Worm (Caenorhabditis elegans) whole organism, late embryonic: ENCODE data around the gene atg-3.

Source experiments
- C08G9.2 ChIP-seq: sonication (generic microtip); optimal IDR thresholded peaks from 2 replicates; lab custom pipeline; 2016; ENCODE audit warnings: mild to moderate bottlenecking, missing genetic modification characterization, moderate library complexity, missing compliant biosample characterization
- K02D7.2 ChIP-seq: sonication (generic microtip); optimal IDR thresholded peaks from 2 replicates; lab custom pipeline; 2017; ENCODE audit warnings: mild to moderate bottlenecking, missing genetic modification characterization, missing compliant biosample characterization
- K09A11.1 ChIP-seq: sonication (generic microtip); optimal IDR thresholded peaks from 2 replicates; lab custom pipeline; 2017; ENCODE audit warnings: antibody characterized with exemption, mild to moderate bottlenecking, missing genetic modification characterization, missing compliant biosample characterization; ENCODE audit not compliant: insufficient read depth
- T23F11.4 ChIP-seq: fragments of 200-800 bp; sonication (Bioruptor generic); optimal IDR thresholded peaks from 2 replicates; lab custom pipeline; 2018; ENCODE audit warnings: mild to moderate bottlenecking, missing genetic modification characterization, missing compliant biosample characterization
- Y22D7AL.16 ChIP-seq: sonication (generic microtip); optimal IDR thresholded peaks from 2 replicates; lab custom pipeline; 2016; ENCODE audit warnings: missing genetic modification characterization, missing compliant biosample characterization
- ama-1 ChIP-seq: fragments of 150-350 bp; optimal IDR thresholded peaks from 2 replicates; lab custom pipeline; 2014
- ceh-14 ChIP-seq: sonication (generic microtip); optimal IDR thresholded peaks from 2 replicates; lab custom pipeline; 2016; ENCODE audit warnings: missing genotype, missing genetic modification characterization, missing compliant biosample characterization
- ceh-18 ChIP-seq: sonication (generic microtip); optimal IDR thresholded peaks from 2 replicates; lab custom pipeline; 2016; ENCODE audit warnings: missing genetic modification characterization, missing compliant biosample characterization
- ceh-19 ChIP-seq: fragments of 200-800 bp; sonication (Bioruptor generic); optimal IDR thresholded peaks from 2 replicates; lab custom pipeline; 2018; ENCODE audit warnings: mild to moderate bottlenecking, missing genetic modification characterization, missing compliant biosample characterization
- ceh-2 ChIP-seq: sonication (generic microtip); optimal IDR thresholded peaks from 2 replicates; lab custom pipeline; 2016; ENCODE audit warnings: missing genotype, missing genetic modification characterization, missing compliant biosample characterization
- ceh-24 ChIP-seq: sonication (generic microtip); optimal IDR thresholded peaks from 2 replicates; lab custom pipeline; 2016; ENCODE audit warnings: mild to moderate bottlenecking, missing genetic modification characterization, missing compliant biosample characterization
- ceh-30 ChIP-seq: fragments of 150-350 bp; optimal IDR thresholded peaks from 2 replicates; lab custom pipeline; 2014; ENCODE audit warnings: missing biosample characterization, missing genetic modification characterization
- ceh-48 ChIP-seq: sonication (generic microtip); optimal IDR thresholded peaks from 2 replicates; lab custom pipeline; 2016; ENCODE audit warnings: missing genetic modification characterization, inconsistent platforms, missing compliant biosample characterization
- ceh-6 ChIP-seq: fragments of 200-800 bp; sonication (Bioruptor generic); optimal IDR thresholded peaks from 2 replicates; lab custom pipeline; 2018; ENCODE audit warnings: mild to moderate bottlenecking, missing genetic modification characterization, missing compliant biosample characterization
- dmd-4 ChIP-seq: sonication (generic microtip); optimal IDR thresholded peaks from 2 replicates; lab custom pipeline; 2016; ENCODE audit warnings: borderline replicate concordance, missing genetic modification characterization, missing compliant biosample characterization
- dve-1 ChIP-seq: sonication (generic microtip); optimal IDR thresholded peaks from 2 replicates; lab custom pipeline; 2017; ENCODE audit warnings: antibody characterized with exemption, mild to moderate bottlenecking, missing genetic modification characterization, missing compliant biosample characterization
- elt-2 ChIP-seq: sonication (generic microtip); optimal IDR thresholded peaks from 2 replicates; lab custom pipeline; 2016; ENCODE audit warnings: missing genetic modification reagents, missing genetic modification characterization, missing compliant biosample characterization
- ets-4 ChIP-seq: sonication (generic microtip); optimal IDR thresholded peaks from 2 replicates; lab custom pipeline; 2016; ENCODE audit warnings: missing genetic modification characterization, missing compliant biosample characterization
- eyg-1 ChIP-seq: sonication (generic microtip); optimal IDR thresholded peaks from 2 replicates; lab custom pipeline; 2016; ENCODE audit warnings: missing genotype, missing genetic modification characterization, missing compliant biosample characterization
- fkh-10 ChIP-seq: fragments of 150-350 bp; optimal IDR thresholded peaks from 2 replicates; lab custom pipeline; 2014; ENCODE audit warnings: missing biosample characterization, missing genetic modification reagents, missing genetic modification characterization
- fkh-6 ChIP-seq: sonication (generic microtip); optimal IDR thresholded peaks from 2 replicates; lab custom pipeline; 2016; ENCODE audit warnings: missing genetic modification characterization, missing compliant biosample characterization
- gmeb-2 ChIP-seq: sonication (generic microtip); optimal IDR thresholded peaks from 2 replicates; lab custom pipeline; 2016; ENCODE audit warnings: missing genetic modification characterization, inconsistent platforms, missing compliant biosample characterization
- hlh-13 ChIP-seq: fragments of 200-800 bp; sonication (Bioruptor generic); optimal IDR thresholded peaks from 2 replicates; lab custom pipeline; 2018; ENCODE audit warnings: mild to moderate bottlenecking, missing genetic modification characterization, missing compliant biosample characterization
- lim-6 ChIP-seq: sonication (generic microtip); optimal IDR thresholded peaks from 2 replicates; lab custom pipeline; 2016; ENCODE audit warnings: missing genetic modification characterization, missing compliant biosample characterization
- mec-3 ChIP-seq: sonication (generic microtip); optimal IDR thresholded peaks from 2 replicates; lab custom pipeline; 2016; ENCODE audit warnings: borderline replicate concordance, missing genetic modification characterization, missing compliant biosample characterization
- nfya-1 ChIP-seq: sonication (generic microtip); optimal IDR thresholded peaks from 2 replicates; lab custom pipeline; 2017; ENCODE audit warnings: missing genetic modification characterization, mild to moderate bottlenecking, missing compliant biosample characterization, antibody characterized with exemption, moderate library complexity
- npax-4 ChIP-seq: sonication (generic microtip); optimal IDR thresholded peaks from 2 replicates; lab custom pipeline; 2016; ENCODE audit warnings: missing genetic modification characterization, missing compliant biosample characterization
- pag-3 ChIP-seq: sonication (generic microtip); optimal IDR thresholded peaks from 2 replicates; lab custom pipeline; 2016; ENCODE audit warnings: missing compliant biosample characterization, missing genetic modification characterization, borderline replicate concordance
- pat-9 ChIP-seq: fragments of 200-800 bp; sonication (Bioruptor generic); optimal IDR thresholded peaks from 2 replicates; lab custom pipeline; 2018; ENCODE audit warnings: mild to moderate bottlenecking, missing genetic modification characterization, moderate library complexity, missing compliant biosample characterization
- pha-4 ChIP-seq: fragments of 150-350 bp; optimal IDR thresholded peaks from 2 replicates; lab custom pipeline; 2018; ENCODE audit warnings: missing biosample characterization, missing genetic modification reagents, missing genetic modification characterization
- ref-2 ChIP-seq: sonication (generic microtip); optimal IDR thresholded peaks from 2 replicates; lab custom pipeline; 2016; ENCODE audit warnings: missing genetic modification characterization, missing compliant biosample characterization
- rnt-1 ChIP-seq: sonication (generic microtip); optimal IDR thresholded peaks from 2 replicates; lab custom pipeline; 2016; ENCODE audit warnings: missing genetic modification characterization, missing compliant biosample characterization
- sdc-2 ChIP-seq: sonication (generic microtip); optimal IDR thresholded peaks from 2 replicates; lab custom pipeline; 2016; ENCODE audit warnings: missing genotype, missing genetic modification characterization, missing compliant biosample characterization
- sox-4 ChIP-seq: sonication (generic microtip); optimal IDR thresholded peaks from 2 replicates; lab custom pipeline; 2017; ENCODE audit warnings: mild to moderate bottlenecking, missing genetic modification characterization, inconsistent platforms, missing compliant biosample characterization
- tbx-2 ChIP-seq: sonication (generic microtip); optimal IDR thresholded peaks from 2 replicates; lab custom pipeline; 2016; ENCODE audit warnings: missing genetic modification characterization, missing compliant biosample characterization
- tbx-7 ChIP-seq: sonication (generic microtip); optimal IDR thresholded peaks from 2 replicates; lab custom pipeline; 2016; ENCODE audit warnings: missing genotype, missing genetic modification characterization, missing compliant biosample characterization
- ttx-3 ChIP-seq: sonication (generic microtip); optimal IDR thresholded peaks from 2 replicates; lab custom pipeline; 2016; ENCODE audit warnings: missing genetic modification reagents, missing genetic modification characterization, missing compliant biosample characterization
- unc-3 ChIP-seq, 2 experiments: fragments of 200-800 bp in 1 of 2; sonication (Bioruptor generic) in 1 of 2; sonication (generic microtip) in 1 of 2; conservative IDR thresholded peaks in 1 of 2; optimal IDR thresholded peaks in 1 of 2; 2 replicates each; pipeline versions ENCODE4 v1.3.6 to Lab custom; 2016 to 2022; ENCODE audit warnings: missing compliant biosample characterization in 2 of 2, missing genetic modification characterization in 2 of 2, missing genetic modification reagents in 1 of 2
- unc-42 ChIP-seq: sonication (generic microtip); optimal IDR thresholded peaks from 2 replicates; lab custom pipeline; 2016; ENCODE audit warnings: missing genotype, missing genetic modification characterization, missing compliant biosample characterization
- unc-55 ChIP-seq: sonication (generic microtip); optimal IDR thresholded peaks from 2 replicates; lab custom pipeline; 2017; ENCODE audit warnings: missing biosample characterization, missing genetic modification reagents, missing genetic modification characterization

The atg-3 gene

ce11 chrIV:1012447-1012846 is 2.1 kb downstream of the atg-3 start, which contains the start of gene rbm-39 (continued):
- TF ChIP-seq ceh-19 (GFP tag; lab: Kevin White, UChicago): no peak
- no peak for TF ChIP-seq ref-2 (tag; lab: Kevin White, UChicago)
- TF ChIP-seq fkh-6 (tag; lab: Kevin White, UChicago): no peak
- TF ChIP-seq sox-4 (tag; lab: Kevin White, UChicago): no peak
- TF ChIP-seq nfya-1: peak; percentile 64
- no peak for TF ChIP-seq ets-4 (tag; lab: Kevin White, UChicago)
- peak; percentile 43 for TF ChIP-seq tbx-2 (tag; lab: Kevin White, UChicago)
- no peak for TF ChIP-seq sdc-2
- no peak for TF ChIP-seq rnt-1 (tag; lab: Kevin White, UChicago)
- TF ChIP-seq unc-55 (GFP tag; lab: Kevin White, UChicago): peak; percentile 49
- TF ChIP-seq Y22D7AL.16 (tag; lab: Kevin White, UChicago): no peak
- no peak for TF ChIP-seq ceh-6 (GFP tag; lab: Kevin White, UChicago)
- no peak for TF ChIP-seq ceh-24 (tag; lab: Kevin White, UChicago)
- no peak for TF ChIP-seq lim-6 (tag; lab: Kevin White, UChicago)
- no peak for TF ChIP-seq unc-3 (GFP tag; conservative IDR thresholded peaks at IDR 0.05; lab: Robert Waterston, UW)
- no peak for TF ChIP-seq unc-3 (tag; optimal IDR thresholded peaks at IDR 0.05; lab: Kevin White, UChicago)
- no peak for TF ChIP-seq elt-2 (tag; lab: Kevin White, UChicago)
- TF ChIP-seq dmd-4 (tag; lab: Kevin White, UChicago): no peak
- no peak for TF ChIP-seq ama-1 (lab: Kevin White, UChicago)
- no peak for TF ChIP-seq npax-4 (tag; lab: Kevin White, UChicago)
- TF ChIP-seq gmeb-2 (tag; lab: Kevin White, UChicago): no peak
- no peak for TF ChIP-seq ceh-30 (tag; lab: Kevin White, UChicago)
- TF ChIP-seq unc-42 (tag; lab: Kevin White, UChicago): peak; percentile 99
- no peak for TF ChIP-seq fkh-10 (GFP tag; lab: Kevin White, UChicago)
- no peak for TF ChIP-seq ttx-3
- peak; percentile 43 for TF ChIP-seq ceh-14 (tag; lab: Kevin White, UChicago)
- TF ChIP-seq C08G9.2 (tag; lab: Kevin White, UChicago): no peak
- TF ChIP-seq hlh-13 (GFP tag; lab: Kevin White, UChicago): no peak
- TF ChIP-seq ceh-2 (tag; lab: Kevin White, UChicago): peak; percentile 18

- TF ChIP-seq K02D7.2: no peak
These were observed 3.0 kb downstream of the atg-3 start for ce11 chrIV:1013233-1013798.

ce11 chrIV:1015430-1015829 is 5.1 kb downstream of the atg-3 start:
- TF ChIP-seq ceh-48 (tag; lab: Kevin White, UChicago) (no peak), K09A11.1 (tag; lab: Kevin White, UChicago) (no peak), T23F11.4 (GFP tag; lab: Kevin White, UChicago) (no peak), ref-2 (tag; lab: Kevin White, UChicago) (no peak), unc-42 (tag; lab: Kevin White, UChicago) (no peak), K02D7.2 (no peak), pha-4 (no peak), rnt-1 (tag; lab: Kevin White, UChicago) (no peak), dve-1 (tag; lab: Kevin White, UChicago) (no peak), hlh-13 (GFP tag; lab: Kevin White, UChicago) (no peak), ceh-18 (tag; lab: Kevin White, UChicago) (no peak), pag-3 (tag; lab: Kevin White, UChicago) (no peak), elt-2 (tag; lab: Kevin White, UChicago) (no peak), tbx-7 (tag; lab: Kevin White, UChicago) (no peak), mec-3 (tag; lab: Kevin White, UChicago) (no peak), ceh-6 (GFP tag; lab: Kevin White, UChicago) (no peak), pat-9 (no peak), sox-4 (tag; lab: Kevin White, UChicago) (no peak), eyg-1 (tag; lab: Kevin White, UChicago) (no peak), ttx-3 (no peak)
